Fruit fly (Drosophila melanogaster): ENCODE measurements around the gene Grp170.
A peak's percentile ranks its signal among the peaks of the same experiment; 100 is the strongest.

Grp170 gene

DNA sequence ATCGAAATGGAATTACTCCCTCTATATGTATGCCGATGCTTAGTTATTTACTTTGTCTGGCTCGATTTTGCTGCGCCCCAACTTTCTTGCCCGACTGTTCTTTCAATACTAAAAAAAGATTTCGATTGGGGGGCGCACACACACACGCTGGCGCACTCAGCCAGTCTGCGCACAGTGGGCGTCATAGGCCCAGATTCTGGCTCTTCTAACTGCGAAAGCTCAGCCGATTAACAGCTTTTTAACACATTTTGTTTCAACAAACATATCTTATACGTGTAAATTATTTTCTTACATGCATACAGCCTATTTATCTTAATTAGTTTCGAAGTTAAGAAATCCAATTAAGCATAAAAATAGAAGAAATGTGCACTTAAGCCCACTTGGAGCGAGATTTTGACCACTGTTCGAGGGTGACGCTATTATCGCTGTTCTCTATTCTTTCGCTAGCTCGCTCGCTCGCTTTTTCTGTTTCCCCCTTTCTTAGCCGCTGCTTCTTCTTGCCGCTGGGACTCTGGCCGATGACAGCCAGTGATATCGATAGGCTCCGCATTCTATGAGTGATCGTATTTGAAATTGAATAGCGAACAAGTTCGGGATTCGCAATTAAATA lies 52.6 kb downstream of the Grp170 start, which contains the start of gene Vinc (continued):
- TF ChIP-seq CG30020 (tag; optimal IDR thresholded peaks at IDR 0.05) (peak; percentile 68), ro (GFP tag; IDR thresholded peaks at IDR 0.05) (peak; percentile 39; the same call in 1 of the 2 replicates), luna (GFP tag; optimal IDR thresholded peaks at IDR 0.05) (peak; percentile 64), CG17385 (GFP tag; optimal IDR thresholded peaks at IDR 0.05) (peak; percentile 96), chinmo (GFP tag; IDR thresholded peaks at IDR 0.05; ENCODE audit: partially characterized antibody) (no peak), CG14014 (GFP tag; IDR thresholded peaks at IDR 0.05) (peak; percentile 87), CG1832 (GFP tag; optimal IDR thresholded peaks at IDR 0.05) (no peak), CG8944 (GFP tag; optimal IDR thresholded peaks at IDR 0.05) (peak; percentile 57), CG14965 (GFP tag; optimal IDR thresholded peaks at IDR 0.05; ENCODE audit: borderline replicate concordance) (peak; percentile 51), CG18764 (GFP tag; optimal IDR thresholded peaks at IDR 0.05) (peak; percentile 78), CG16863 (GFP tag; optimal IDR thresholded peaks at IDR 0.05) (peak; percentile 59), chif (GFP tag; optimal IDR thresholded peaks at IDR 0.05) (peak; percentile 13 to 85), z (GFP tag; IDR thresholded peaks at IDR 0.05) (no peak), CG1529 (GFP tag; optimal IDR thresholded peaks at IDR 0.05) (peak; percentile 53), cad (GFP tag; optimal IDR thresholded peaks at IDR 0.05) (no peak), sim (GFP tag; IDR thresholded peaks at IDR 0.05) (no peak; the same call in 1 of the 2 replicates), run (tag; optimal IDR thresholded peaks at IDR 0.05) (no peak), CG6654 (GFP tag; optimal IDR thresholded peaks at IDR 0.05) (peak; percentile 79), Dip2 (GFP tag; IDR thresholded peaks at IDR 0.05) (no peak), Dad (GFP tag; optimal IDR thresholded peaks at IDR 0.05) (peak; percentile 85), CG16813 (GFP tag; IDR thresholded peaks at IDR 0.05; ENCODE audit: partially characterized antibody) (peak; percentile 49; the same call in 2 of the 3 replicates), CG4730 (GFP tag; IDR thresholded peaks at IDR 0.05) (peak; percentile 73), B-H1 (GFP tag; IDR thresholded peaks at IDR 0.05) (peak; percentile 68), vfl (GFP tag; optimal IDR thresholded peaks at IDR 0.05) (peak; percentile 63), schlank (tag; optimal IDR thresholded peaks at IDR 0.05) (peak; percentile 45), Nf-YC (tag; optimal IDR thresholded peaks at IDR 0.05) (peak; percentile 86), CG4282 (GFP tag; optimal IDR thresholded peaks at IDR 0.05) (peak; percentile 18), CG12236 (GFP tag; optimal IDR thresholded peaks at IDR 0.05) (peak; percentile 43), CG6854 (GFP tag; optimal IDR thresholded peaks at IDR 0.05) (peak; percentile 92), lbe (GFP tag; optimal IDR thresholded peaks at IDR 0.05) (peak; percentile 75), ab (GFP tag; optimal IDR thresholded peaks at IDR 0.05) (peak; percentile 35), Sry-β (GFP tag; optimal IDR thresholded peaks at IDR 0.05) (peak; percentile 53), Camta (GFP tag; optimal IDR thresholded peaks at IDR 0.05) (peak; percentile 82), knrl (GFP tag; IDR thresholded peaks at IDR 0.05; ENCODE audit: partially characterized antibody) (peak; percentile 43; the same call in 1 of the 3 replicates), Dbx (GFP tag; IDR thresholded peaks at IDR 0.05) (peak; percentile 89), HLH3B (GFP tag; IDR thresholded peaks at IDR 0.05) (peak; percentile 78), CG7928 (GFP tag; optimal IDR thresholded peaks at IDR 0.05) (peak; percentile 63), CG10959 (GFP tag; IDR thresholded peaks at IDR 0.05) (peak; percentile 62), CG15011 (GFP tag; optimal IDR thresholded peaks at IDR 0.05) (no peak), Oaz (GFP tag; IDR thresholded peaks at IDR 0.05) (peak; percentile 51; the same call in 1 of the 2 replicates), CG7987 (GFP tag; optimal IDR thresholded peaks at IDR 0.05) (peak; percentile 73), zf30C (GFP tag; optimal IDR thresholded peaks at IDR 0.05) (no peak), Dek (tag; optimal IDR thresholded peaks at IDR 0.05) (peak; percentile 83), CG12659 (GFP tag; optimal IDR thresholded peaks at IDR 0.05) (peak; percentile 82), CG11247 (GFP tag; IDR thresholded peaks at IDR 0.05) (peak; percentile 82), Bteb2 (GFP tag; optimal IDR thresholded peaks at IDR 0.05) (peak; percentile 66), tll (GFP tag; optimal IDR thresholded peaks at IDR 0.05) (no peak), Lhr (GFP tag; optimal IDR thresholded peaks at IDR 0.05) (peak; percentile 15), tio (GFP tag; optimal IDR thresholded peaks at IDR 0.05) (no peak), CG9437 (GFP tag; optimal IDR thresholded peaks at IDR 0.05) (peak; percentile 59)

Measured in whole organism, embryonic.